Worm (Caenorhabditis elegans) whole organism, L3 larva: ENCODE results near the gene C02F4.4.

ENCODE experiments used
- ceh-82 ChIP-seq: fragments of 150-350 bp; optimal IDR thresholded peaks from 2 replicates; lab custom pipeline; 2014; ENCODE audit warnings: missing biosample characterization, missing genetic modification characterization
- egl-27 ChIP-seq: sonication (generic microtip); optimal IDR thresholded peaks from 4 replicates; lab custom pipeline; 2017; ENCODE audit warnings: missing biosample characterization, missing genetic modification reagents, missing genetic modification characterization
- elt-2 ChIP-seq: sonication (generic microtip); optimal IDR thresholded peaks from 2 replicates; lab custom pipeline; 2016; ENCODE audit warnings: missing genetic modification reagents, mild to moderate bottlenecking, missing genetic modification characterization, missing compliant biosample characterization
- elt-3 ChIP-seq, 3 experiments: fragments of 150-350 bp in 1 of 3; sonication (generic microtip) in 2 of 3; optimal IDR thresholded peaks; 2 replicates in 2 of 3; 4 replicates in 1 of 3; lab custom pipeline; 2014 to 2017; ENCODE audit warnings: missing biosample characterization in 3 of 3, missing genetic modification characterization in 3 of 3
- fkh-10 ChIP-seq: sonication (generic microtip); optimal IDR thresholded peaks from 2 replicates; lab custom pipeline; 2017; ENCODE audit warnings: missing biosample characterization, missing genetic modification reagents, missing genetic modification characterization
- fos-1 ChIP-seq: fragments of 150-350 bp; optimal IDR thresholded peaks from 2 replicates; lab custom pipeline; 2014; ENCODE audit warnings: missing biosample characterization, missing genetic modification characterization
- lin-39 ChIP-seq: fragments of 150-350 bp; optimal IDR thresholded peaks from 2 replicates; lab custom pipeline; 2018; ENCODE audit warnings: missing biosample characterization, missing genetic modification reagents, missing genetic modification characterization
- mdl-1 ChIP-seq: fragments of 150-350 bp; optimal IDR thresholded peaks from 2 replicates; lab custom pipeline; 2014; ENCODE audit warnings: missing biosample characterization, missing genetic modification characterization
- nhr-76 ChIP-seq: fragments of 150-350 bp; sonication (generic microtip); optimal IDR thresholded peaks from 5 replicates; lab custom pipeline; 2014; ENCODE audit warnings: missing biosample characterization, missing genetic modification characterization
- nhr-77 ChIP-seq: fragments of 150-350 bp; optimal IDR thresholded peaks from 2 replicates; lab custom pipeline; 2014; ENCODE audit warnings: missing biosample characterization, missing genetic modification characterization
- tbx-2 ChIP-seq: sonication (generic microtip); optimal IDR thresholded peaks from 2 replicates; lab custom pipeline; 2016; ENCODE audit warnings: mild to moderate bottlenecking, missing genetic modification characterization, missing compliant biosample characterization
- unc-62 ChIP-seq: fragments of 150-350 bp; sonication (generic microtip); optimal IDR thresholded peaks from 4 replicates; lab custom pipeline; 2014; ENCODE audit warnings: missing biosample characterization, missing genetic modification reagents, missing genetic modification characterization
- zag-1 ChIP-seq: fragments of 150-350 bp; optimal IDR thresholded peaks from 2 replicates; lab custom pipeline; 2014; ENCODE audit warnings: missing biosample characterization, missing genetic modification characterization

DNA sequence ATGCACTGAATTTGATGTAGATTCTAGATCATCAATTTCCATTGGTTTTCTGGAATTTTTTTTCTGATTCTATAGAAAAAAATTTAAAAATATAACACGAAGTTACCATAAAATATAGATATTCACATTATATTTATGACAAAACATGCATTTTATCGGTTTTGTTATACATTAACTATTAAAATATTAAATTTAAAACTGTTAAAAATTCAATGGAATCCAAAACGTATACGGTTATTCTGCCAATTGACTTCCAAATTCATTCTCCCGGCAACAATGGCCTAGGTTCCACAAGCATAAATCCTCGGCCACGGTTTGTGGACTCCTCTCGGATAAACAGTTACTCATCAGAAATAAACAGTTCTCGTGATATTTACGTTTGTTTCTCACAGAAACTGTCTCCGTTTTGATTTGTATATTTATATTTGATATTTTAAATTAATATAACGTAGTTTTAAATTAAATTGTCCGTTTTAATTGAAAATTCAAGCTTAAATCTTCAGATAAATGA is 31.4 kb downstream of the C02F4.4 start, which contains the start of the genes F01D4.5 and ced-5:
- TF ChIP-seq mdl-1 (no peak), lin-39 (no peak), fkh-10 (GFP tag; lab: Kevin White, UChicago) (no peak), egl-27 (tag; lab: Kevin White, UChicago) (no peak), nhr-77 (tag; lab: Kevin White, UChicago) (no peak), ceh-82 (tag; lab: Kevin White, UChicago) (no peak), elt-2 (tag; lab: Kevin White, UChicago) (peak; percentile 53), elt-3 (tag; optimal IDR thresholded peaks at IDR 0.05; lab: Kevin White, UChicago) (no peak), zag-1 (tag; lab: Kevin White, UChicago) (no peak), unc-62 (GFP tag; lab: Kevin White, UChicago) (no peak), fos-1 (no peak), tbx-2 (peak; percentile 53), nhr-76 (no peak)
